Worm (Caenorhabditis elegans) whole organism, L4/young adult: ENCODE data around the gene srh-140.

Experiments used
- dao-5 ChIP-seq: sonication (generic microtip); optimal IDR thresholded peaks from 2 replicates; lab custom pipeline; 2016; ENCODE audit warnings: missing genotype, missing genetic modification characterization, moderate library complexity, missing compliant biosample characterization
- him-1 ChIP-seq: sonication (generic microtip); optimal IDR thresholded peaks from 2 replicates; lab custom pipeline; 2016; ENCODE audit warnings: missing genotype, missing genetic modification reagents, missing genetic modification characterization, missing compliant biosample characterization

DNA sequence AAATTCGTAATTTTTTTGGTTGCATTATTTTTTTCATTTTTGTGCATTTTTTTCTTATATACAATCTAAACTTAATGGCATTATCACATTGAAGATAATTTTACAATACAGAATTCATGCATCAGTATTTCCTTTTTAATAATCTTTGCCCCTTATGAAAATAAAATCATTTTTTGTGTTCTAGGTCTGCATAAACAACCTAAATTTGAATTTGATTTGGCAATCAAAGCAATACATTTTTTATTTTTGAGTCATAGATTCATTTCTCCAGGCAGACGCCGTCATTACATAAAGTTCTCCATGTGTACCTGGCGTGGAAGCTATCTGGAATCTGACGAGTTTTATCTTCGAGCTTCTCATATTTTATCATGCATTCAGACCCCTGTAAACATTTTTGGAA lies at the start of gene srh-140:
- no peak for TF ChIP-seq him-1
- no peak for TF ChIP-seq dao-5 (tag; lab: Kevin White, UChicago)
